Worm (Caenorhabditis elegans) whole organism, L4 larva: Measurements from ENCODE around the gene clec-59.

ENCODE experiments used
- F10B5.3 ChIP-seq: sonication (generic microtip); optimal IDR thresholded peaks from 2 replicates; lab custom pipeline; 2016; ENCODE audit warnings: mild to moderate bottlenecking, missing genetic modification characterization, missing compliant biosample characterization
- F44E2.7 ChIP-seq: fragments of 200-800 bp; sonication (Bioruptor generic); IDR thresholded peaks from 2 replicates; pipeline ENCODE4 v2.1.2; 2022; ENCODE audit warnings: missing genetic modification characterization, missing compliant biosample characterization
- R02D3.7 ChIP-seq: fragments of 150-350 bp; sonication (generic microtip); optimal IDR thresholded peaks from 3 replicates; lab custom pipeline; 2014; ENCODE audit warnings: missing biosample characterization, missing genetic modification characterization
- T20F7.1 ChIP-seq: fragments of 200-800 bp; sonication (Bioruptor generic); optimal IDR thresholded peaks from 2 replicates; lab custom pipeline; 2018; ENCODE audit warnings: mild to moderate bottlenecking, missing genetic modification characterization, missing compliant biosample characterization
- T26A8.4 ChIP-seq: fragments of 200-800 bp; sonication (Bioruptor generic); IDR thresholded peaks from 2 replicates; pipeline ENCODE4 v1.3.6; 2022; ENCODE audit warnings: missing genetic modification characterization, missing compliant biosample characterization
- Y5F2A.4 ChIP-seq: fragments of 200-800 bp; sonication (Bioruptor generic); optimal IDR thresholded peaks from 2 replicates; lab custom pipeline; 2018; ENCODE audit warnings: mild to moderate bottlenecking, missing genetic modification characterization, missing compliant biosample characterization
- ZK337.2 ChIP-seq: fragments of 200-800 bp; sonication (Bioruptor generic); IDR thresholded peaks from 2 replicates; pipeline ENCODE4 v1.3.6; 2022; ENCODE audit warnings: missing genetic modification reagents, missing genetic modification characterization, missing compliant biosample characterization
- ZK546.5 ChIP-seq, 2 experiments: sonication (generic microtip); optimal IDR thresholded peaks; 2 replicates each; lab custom pipeline; 2017; ENCODE audit warnings: missing biosample characterization in 2 of 2, missing genetic modification characterization in 2 of 2
- aha-1 ChIP-seq: fragments of 150-350 bp; peaks from one replicate; lab custom pipeline; 2014; ENCODE audit warnings: missing biosample characterization, missing genetic modification characterization
- ama-1 ChIP-seq: fragments of 150-350 bp; optimal IDR thresholded peaks from 2 replicates; lab custom pipeline; 2014; ENCODE audit warnings: inconsistent platforms, mixed read lengths
- ceh-28 ChIP-seq: fragments of 150-350 bp; optimal IDR thresholded peaks from 2 replicates; lab custom pipeline; 2014; ENCODE audit warnings: missing biosample characterization, missing genetic modification reagents, missing genetic modification characterization
- daf-12 ChIP-seq: fragments of 150-350 bp; optimal IDR thresholded peaks from 2 replicates; lab custom pipeline; 2014; ENCODE audit warnings: missing biosample characterization, missing genetic modification reagents, missing genetic modification characterization
- daf-16 ChIP-seq, 3 experiments: sonication (generic microtip); optimal IDR thresholded peaks; 2 replicates each; lab custom pipeline; 2016 to 2017; ENCODE audit warnings: missing genetic modification characterization in 3 of 3, missing genetic modification reagents in 3 of 3, mild to moderate bottlenecking in 2 of 3, missing compliant biosample characterization in 2 of 3, missing biosample characterization in 1 of 3, moderate library complexity in 1 of 3
- dmd-6 ChIP-seq: fragments of 200-800 bp; sonication (Bioruptor generic); IDR thresholded peaks from 2 replicates; pipeline ENCODE4 v1.3.6; 2022; ENCODE audit warnings: missing genetic modification reagents, missing genetic modification characterization, missing compliant biosample characterization
- dmd-8 ChIP-seq: fragments of 200-800 bp; sonication (Bioruptor generic); IDR thresholded peaks from 2 replicates; pipeline ENCODE4 v1.3.6; 2022; ENCODE audit warnings: missing genetic modification characterization, missing compliant biosample characterization
- dmd-9 ChIP-seq: fragments of 200-800 bp; sonication (Bioruptor generic); IDR thresholded peaks from 2 replicates; pipeline ENCODE4 v1.3.6; 2022; ENCODE audit warnings: missing genetic modification reagents, missing genetic modification characterization, missing compliant biosample characterization
- duxl-1 ChIP-seq: sonication (generic microtip); optimal IDR thresholded peaks from 2 replicates; lab custom pipeline; 2016; ENCODE audit warnings: mild to moderate bottlenecking, missing genetic modification characterization, moderate library complexity, missing compliant biosample characterization; ENCODE audit not compliant: poor library complexity
- dve-1 ChIP-seq: sonication (generic microtip); optimal IDR thresholded peaks from 2 replicates; lab custom pipeline; 2017; ENCODE audit warnings: antibody characterized with exemption, mild to moderate bottlenecking, missing genetic modification characterization, missing compliant biosample characterization; ENCODE audit not compliant: insufficient read depth
- egl-43 ChIP-seq: fragments of 200-800 bp; sonication (Bioruptor generic); IDR thresholded peaks from 2 replicates; pipeline ENCODE4 v1.3.6; 2022; ENCODE audit warnings: missing genetic modification reagents, missing genetic modification characterization, missing compliant biosample characterization
- fos-1 ChIP-seq: fragments of 150-350 bp; optimal IDR thresholded peaks from 2 replicates; lab custom pipeline; 2014; ENCODE audit warnings: missing biosample characterization, missing genetic modification characterization
- hif-1 ChIP-seq, 2 experiments: sonication (generic microtip); optimal IDR thresholded peaks; 2 replicates each; lab custom pipeline; 2016 to 2017; ENCODE audit warnings: missing compliant biosample characterization in 2 of 2, missing genetic modification characterization in 2 of 2, missing genetic modification reagents in 2 of 2, missing genotype in 2 of 2, mild to moderate bottlenecking in 1 of 2
- hlh-30 ChIP-seq: sonication (generic microtip); optimal IDR thresholded peaks from 2 replicates; lab custom pipeline; 2017; ENCODE audit warnings: antibody characterized with exemption, mild to moderate bottlenecking, missing genetic modification characterization, missing compliant biosample characterization; ENCODE audit not compliant: insufficient read depth
- jun-1 ChIP-seq: fragments of 150-350 bp; optimal IDR thresholded peaks from 2 replicates; lab custom pipeline; 2014; ENCODE audit warnings: missing biosample characterization, missing genetic modification reagents, missing genetic modification characterization
- lin-39 ChIP-seq: fragments of 150-350 bp; optimal IDR thresholded peaks from 2 replicates; lab custom pipeline; 2014; ENCODE audit warnings: missing biosample characterization, missing genetic modification reagents, missing genetic modification characterization
- lsy-2 ChIP-seq, 2 experiments: fragments of 150-350 bp in 1 of 2; sonication (generic microtip) in 1 of 2; optimal IDR thresholded peaks; 2 replicates each; lab custom pipeline; 2014 to 2017; ENCODE audit warnings: missing biosample characterization in 2 of 2, missing genetic modification characterization in 2 of 2
- madf-5 ChIP-seq, 2 experiments: fragments of 200-800 bp; sonication (Bioruptor generic); IDR thresholded peaks; 2 replicates each; pipeline ENCODE4 v1.3.6; 2022; ENCODE audit warnings: missing compliant biosample characterization in 2 of 2, missing genetic modification characterization in 2 of 2
- mes-2 ChIP-seq: sonication (generic microtip); optimal IDR thresholded peaks from 2 replicates; lab custom pipeline; 2016; ENCODE audit warnings: missing genotype, mild to moderate bottlenecking, missing genetic modification characterization, missing compliant biosample characterization; ENCODE audit not compliant: poor library complexity, severe bottlenecking
- nhr-10 ChIP-seq: fragments of 150-350 bp; optimal IDR thresholded peaks from 2 replicates; lab custom pipeline; 2014; ENCODE audit warnings: missing biosample characterization, missing genetic modification characterization
- nhr-102 ChIP-seq: sonication (generic microtip); optimal IDR thresholded peaks from 2 replicates; lab custom pipeline; 2016; ENCODE audit warnings: mild to moderate bottlenecking, missing genetic modification characterization, moderate library complexity, missing compliant biosample characterization
- nhr-111 ChIP-seq: fragments of 200-800 bp; sonication (Bioruptor generic); optimal IDR thresholded peaks from 2 replicates; lab custom pipeline; 2018; ENCODE audit warnings: mild to moderate bottlenecking, missing genetic modification characterization, missing compliant biosample characterization
- nhr-28 ChIP-seq: fragments of 150-350 bp; optimal IDR thresholded peaks from 2 replicates; lab custom pipeline; 2014; ENCODE audit warnings: missing biosample characterization, missing genetic modification characterization
- rbr-2 ChIP-seq: sonication (generic microtip); optimal IDR thresholded peaks from 2 replicates; lab custom pipeline; 2016; ENCODE audit warnings: missing genotype, missing genetic modification characterization, missing compliant biosample characterization
- skn-1 ChIP-seq: fragments of 150-350 bp; optimal IDR thresholded peaks from 2 replicates; lab custom pipeline; 2014; ENCODE audit warnings: missing biosample characterization, missing genetic modification characterization
- tra-1 ChIP-seq: fragments of 200-800 bp; sonication (Bioruptor generic); IDR thresholded peaks from 2 replicates; pipeline ENCODE4 v1.3.6; 2022; ENCODE audit warnings: missing genetic modification reagents, missing genetic modification characterization, missing compliant biosample characterization
- unc-39 ChIP-seq: sonication (generic microtip); optimal IDR thresholded peaks from 2 replicates; lab custom pipeline; 2017; ENCODE audit warnings: missing biosample characterization, missing genetic modification characterization
- vab-7 ChIP-seq: fragments of 200-800 bp; sonication (Bioruptor generic); IDR thresholded peaks from 2 replicates; pipeline ENCODE4 v1.3.6; 2022; ENCODE audit warnings: missing genetic modification reagents, missing genetic modification characterization, missing compliant biosample characterization
- zag-1 ChIP-seq: fragments of 150-350 bp; optimal IDR thresholded peaks from 2 replicates; lab custom pipeline; 2014; ENCODE audit warnings: missing biosample characterization, missing genetic modification characterization
- zip-2 ChIP-seq: fragments of 150-350 bp; optimal IDR thresholded peaks from 2 replicates; lab custom pipeline; 2014; ENCODE audit warnings: missing biosample characterization, missing genetic modification characterization

clec-59 gene

ce11 chrII:10525134-10525533 is 45.9 kb upstream of the clec-59 start (continued):
- TF ChIP-seq zag-1 (no peak), F10B5.3 (no peak), zip-2 (tag; lab: Kevin White, UChicago) (no peak), skn-1 (tag; lab: Kevin White, UChicago) (no peak), nhr-28 (tag; lab: Kevin White, UChicago) (peak; percentile 53), madf-5 (GFP tag; IDR thresholded peaks at IDR 0.05; lab: Robert Waterston, UW) (no peak), dve-1 (tag; lab: Kevin White, UChicago) (peak; percentile 26), T26A8.4 (no peak)
- TF ChIP-seq, all 104 proteins: peak for 7

DNA sequence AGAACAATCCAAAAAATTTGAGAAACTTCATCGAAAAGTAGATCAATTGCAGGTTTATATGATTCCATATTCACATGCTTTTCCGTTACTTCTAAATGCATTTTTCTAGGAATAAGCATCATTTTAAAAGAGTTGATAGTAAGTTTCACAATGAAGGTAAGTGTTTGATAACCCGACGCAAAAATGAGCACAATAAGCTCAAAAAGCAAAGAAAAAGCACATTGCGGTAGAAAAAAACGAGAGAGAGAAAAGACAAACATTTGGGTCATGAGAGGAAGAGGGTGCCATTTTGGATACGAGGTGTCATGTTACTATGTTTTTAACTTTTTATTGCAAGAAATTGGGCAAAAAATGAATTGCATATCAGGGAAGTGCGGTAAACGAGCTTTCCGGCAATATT is 45.1 kb upstream of the clec-59 start, which contains the start of gene F59B10.6:
Gene F59B10.6, minus strand, starts transcription at position 101 of the 400 bp plus-strand sequence.
- TF ChIP-seq hlh-30: no peak
- no peak for TF ChIP-seq vab-7

DNA sequence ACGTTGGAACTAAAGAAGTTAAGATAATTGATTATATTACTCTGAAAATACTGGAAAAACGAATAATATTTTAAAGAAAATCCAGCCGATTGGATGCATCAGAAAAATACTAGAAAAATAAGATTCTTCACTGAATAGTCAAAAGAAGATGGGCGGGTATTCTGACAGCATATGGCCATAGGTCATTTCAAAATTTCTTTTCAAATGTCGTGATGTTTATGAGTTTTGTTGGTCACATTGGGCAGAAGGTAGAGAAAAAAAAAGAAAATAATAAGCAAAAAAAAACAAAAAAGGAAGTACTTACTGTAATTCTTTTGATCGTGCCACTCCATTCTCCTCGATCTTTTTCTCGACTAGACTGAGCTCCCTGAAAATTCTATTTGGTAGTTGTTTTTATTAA is 44.3 kb upstream of the clec-59 start, which contains the start of gene F59B10.5:
Gene F59B10.5, minus strand, starts transcription at position 101 of the 400 bp plus-strand sequence.
- TF ChIP-seq lin-39: no peak
- TF ChIP-seq T20F7.1 (GFP tag; lab: Kevin White, UChicago): no peak
- no peak for TF ChIP-seq ZK337.2 (GFP tag; lab: Robert Waterston, UW)
- TF ChIP-seq nhr-102 (tag; lab: Kevin White, UChicago): no peak
- TF ChIP-seq, all 104 proteins: peak for 0

DNA sequence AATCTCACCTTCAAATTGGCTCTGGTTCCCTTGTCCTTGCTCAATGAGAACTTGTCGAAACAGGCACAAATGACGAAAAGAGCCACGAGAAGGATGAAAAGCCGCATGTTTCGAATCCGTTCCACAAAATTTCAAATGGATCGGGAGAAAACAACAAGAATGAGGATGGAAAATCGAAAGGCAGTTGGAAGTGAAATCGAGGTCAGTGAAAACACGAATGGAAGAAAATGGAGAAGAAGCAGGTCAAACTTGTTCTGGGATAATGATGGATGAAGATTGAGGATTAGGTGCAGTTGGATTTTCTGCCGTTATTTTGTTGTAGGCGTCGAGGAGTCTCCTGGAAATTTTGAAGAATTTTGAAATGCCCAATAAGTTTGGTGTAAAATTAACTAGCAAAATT is 43.8 kb upstream of the clec-59 start:
- TF ChIP-seq mes-2 (tag; lab: Kevin White, UChicago): no peak
- no peak for TF ChIP-seq egl-43 (GFP tag; lab: Robert Waterston, UW)

ce11 chrII:10519863-10520262 is 40.6 kb upstream of the clec-59 start:
- TF ChIP-seq ZK546.5 (tag; optimal IDR thresholded peaks at IDR 0.05; lab: Kevin White, UChicago): no peak
- peak; percentile 80 for TF ChIP-seq aha-1 (tag; lab: Kevin White, UChicago)
- no peak for TF ChIP-seq lsy-2 (tag; optimal IDR thresholded peaks at IDR 0.05; lab: Kevin White, UChicago)
- TF ChIP-seq hif-1 (tag; optimal IDR thresholded peaks at IDR 0.05; lab: Kevin White, UChicago): no peak

DNA sequence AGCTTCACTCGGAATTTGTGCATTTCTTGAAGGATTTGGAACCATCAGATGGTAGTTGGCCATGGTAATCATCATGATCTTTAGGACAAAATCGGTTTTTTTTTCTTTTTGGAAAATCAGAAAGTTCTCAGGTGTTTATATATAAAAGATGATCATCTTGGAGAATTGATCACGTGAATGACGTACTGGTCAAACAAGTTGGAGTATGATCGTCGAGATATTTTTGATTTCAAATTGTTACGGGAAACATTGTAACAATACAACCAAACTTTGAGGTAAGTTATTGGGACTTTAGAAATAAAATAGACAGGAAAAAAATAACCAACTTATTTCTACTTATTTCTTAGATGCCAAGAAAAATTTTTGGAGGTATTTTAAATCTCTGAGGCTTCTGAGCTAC is 39.8 kb upstream of the clec-59 start, which contains the start of gene F59B10.4:
Gene F59B10.4, minus strand, starts transcription at position 101 of the 400 bp plus-strand sequence.
- TF ChIP-seq nhr-102 (tag; lab: Kevin White, UChicago) (no peak), dmd-6 (GFP tag; lab: Robert Waterston, UW) (0 out of 2 replicates have a peak, but pooled peaks have one; percentile 8)

- TF ChIP-seq R02D3.7 (tag; lab: Kevin White, UChicago): no peak
- no peak for TF ChIP-seq T20F7.1 (GFP tag; lab: Kevin White, UChicago)
- TF ChIP-seq duxl-1 (tag; lab: Kevin White, UChicago): no peak
- no peak for TF ChIP-seq F10B5.3
- TF ChIP-seq F44E2.7 (GFP tag; lab: Robert Waterston, UW): no peak
- TF ChIP-seq dmd-9 (GFP tag; lab: Robert Waterston, UW): no peak
- TF ChIP-seq rbr-2 (tag; lab: Kevin White, UChicago): no peak
- TF ChIP-seq hif-1 (tag; optimal IDR thresholded peaks at IDR 0.05; lab: Kevin White, UChicago): no peak
- TF ChIP-seq fos-1: no peak
- no peak for TF ChIP-seq dmd-8
- TF ChIP-seq daf-12 (tag; lab: Kevin White, UChicago): no peak
- no peak for TF ChIP-seq ceh-28
- TF ChIP-seq skn-1 (tag; lab: Kevin White, UChicago): no peak
- peak; percentile 31 for TF ChIP-seq hlh-30
- TF ChIP-seq ama-1 (lab: Kevin White, UChicago): no peak
- peak; percentile 40 for TF ChIP-seq nhr-28 (tag; lab: Kevin White, UChicago)
- no peak for TF ChIP-seq daf-16 (GFP tag; optimal IDR thresholded peaks at IDR 0.05; lab: Kevin White, UChicago)
- TF ChIP-seq daf-16 (tag; optimal IDR thresholded peaks at IDR 0.05; lab: Kevin White, UChicago): no peak
- no peak for TF ChIP-seq nhr-102 (tag; lab: Kevin White, UChicago)
- no peak for TF ChIP-seq jun-1 (tag; lab: Kevin White, UChicago)
- no peak for TF ChIP-seq mes-2 (tag; lab: Kevin White, UChicago)
- TF ChIP-seq Y5F2A.4 (GFP tag; lab: Kevin White, UChicago): no peak
- no peak for TF ChIP-seq nhr-10 (tag; lab: Kevin White, UChicago)
- TF ChIP-seq zag-1: no peak
- no peak for TF ChIP-seq nhr-111 (GFP tag; lab: Kevin White, UChicago)
- TF ChIP-seq tra-1 (GFP tag; lab: Robert Waterston, UW): peak; percentile 38; the same call in 1 of the 2 replicates
- no peak for TF ChIP-seq unc-39 (tag; lab: Kevin White, UChicago)
Observed at ce11 chrII:10516375-10516774, 37.1 kb upstream of the clec-59 start.
